Worm (Caenorhabditis elegans) whole organism, L4 larva: ENCODE measurements around the gene ZK863.1.

Source experiments
- F26F4.8 ChIP-seq: fragments of 200-800 bp; sonication (Bioruptor generic); conservative IDR thresholded peaks from 2 replicates; pipeline ENCODE4 v1.3.6; 2022; ENCODE audit warnings: missing genetic modification characterization, missing compliant biosample characterization
- T20F7.1 ChIP-seq: fragments of 200-800 bp; sonication (Bioruptor generic); optimal IDR thresholded peaks from 2 replicates; lab custom pipeline; 2018; ENCODE audit warnings: mild to moderate bottlenecking, missing genetic modification characterization, missing compliant biosample characterization
- ZK337.2 ChIP-seq: fragments of 200-800 bp; sonication (Bioruptor generic); IDR thresholded peaks from 2 replicates; pipeline ENCODE4 v1.3.6; 2022; ENCODE audit warnings: missing genetic modification reagents, missing genetic modification characterization, missing compliant biosample characterization
- attf-4 ChIP-seq: sonication (generic microtip); optimal IDR thresholded peaks from 3 replicates; lab custom pipeline; 2017; ENCODE audit warnings: missing biosample characterization, missing genetic modification characterization
- ceh-28 ChIP-seq: fragments of 150-350 bp; optimal IDR thresholded peaks from 2 replicates; lab custom pipeline; 2014; ENCODE audit warnings: missing biosample characterization, missing genetic modification reagents, missing genetic modification characterization
- ceh-32 ChIP-seq: sonication (generic microtip); optimal IDR thresholded peaks from 2 replicates; lab custom pipeline; 2016; ENCODE audit warnings: mild to moderate bottlenecking, missing genetic modification characterization, missing compliant biosample characterization; ENCODE audit not compliant: poor library complexity
- ces-1 ChIP-seq: fragments of 150-350 bp; sonication (generic microtip); optimal IDR thresholded peaks from 4 replicates; lab custom pipeline; 2014; ENCODE audit warnings: missing biosample characterization, missing genetic modification reagents, missing genetic modification characterization
- cey-2 ChIP-seq: sonication (generic microtip); optimal IDR thresholded peaks from 3 replicates; lab custom pipeline; 2017; ENCODE audit warnings: missing genetic modification characterization, mild to moderate bottlenecking, missing compliant biosample characterization, antibody characterized with exemption, borderline replicate concordance; ENCODE audit not compliant: insufficient read depth
- daf-16 ChIP-seq, 3 experiments: sonication (generic microtip); optimal IDR thresholded peaks; 2 replicates each; lab custom pipeline; 2016 to 2017; ENCODE audit warnings: missing genetic modification characterization in 3 of 3, missing genetic modification reagents in 3 of 3, mild to moderate bottlenecking in 2 of 3, missing compliant biosample characterization in 2 of 3, missing biosample characterization in 1 of 3, moderate library complexity in 1 of 3
- daf-19 ChIP-seq: fragments of 200-800 bp; sonication (Bioruptor generic); conservative IDR thresholded peaks from 2 replicates; pipeline ENCODE4 v1.3.6; 2022; ENCODE audit warnings: missing genetic modification characterization, missing compliant biosample characterization
- daf-8 ChIP-seq: fragments of 200-800 bp; sonication (Bioruptor generic); IDR thresholded peaks from 2 replicates; pipeline ENCODE4 v1.3.6; 2022; ENCODE audit warnings: missing genetic modification characterization, missing compliant biosample characterization
- dmd-6 ChIP-seq: fragments of 200-800 bp; sonication (Bioruptor generic); IDR thresholded peaks from 2 replicates; pipeline ENCODE4 v1.3.6; 2022; ENCODE audit warnings: missing genetic modification reagents, missing genetic modification characterization, missing compliant biosample characterization
- dmd-8 ChIP-seq: fragments of 200-800 bp; sonication (Bioruptor generic); IDR thresholded peaks from 2 replicates; pipeline ENCODE4 v1.3.6; 2022; ENCODE audit warnings: missing genetic modification characterization, missing compliant biosample characterization
- fkh-10 ChIP-seq: fragments of 150-350 bp; optimal IDR thresholded peaks from 2 replicates; lab custom pipeline; 2014; ENCODE audit warnings: missing biosample characterization, missing genetic modification reagents, missing genetic modification characterization
- fos-1 ChIP-seq: fragments of 150-350 bp; optimal IDR thresholded peaks from 2 replicates; lab custom pipeline; 2014; ENCODE audit warnings: missing biosample characterization, missing genetic modification characterization
- gei-8 ChIP-seq: fragments of 200-800 bp; sonication (Bioruptor generic); optimal IDR thresholded peaks from 2 replicates; lab custom pipeline; 2018; ENCODE audit warnings: mild to moderate bottlenecking, missing genetic modification characterization, missing compliant biosample characterization
- hlh-30 ChIP-seq: sonication (generic microtip); optimal IDR thresholded peaks from 2 replicates; lab custom pipeline; 2017; ENCODE audit warnings: antibody characterized with exemption, mild to moderate bottlenecking, missing genetic modification characterization, missing compliant biosample characterization; ENCODE audit not compliant: insufficient read depth
- lim-7 ChIP-seq: fragments of 200-800 bp; sonication (Bioruptor generic); IDR thresholded peaks from 2 replicates; pipeline ENCODE4 v1.3.6; 2022; ENCODE audit warnings: missing genetic modification characterization, missing compliant biosample characterization
- lin-29 ChIP-seq: fragments of 200-800 bp; sonication (Bioruptor generic); IDR thresholded peaks from 2 replicates; pipeline ENCODE4 v1.3.6; 2022; ENCODE audit warnings: missing genetic modification reagents, missing genetic modification characterization, missing compliant biosample characterization
- lin-39 ChIP-seq: fragments of 150-350 bp; optimal IDR thresholded peaks from 2 replicates; lab custom pipeline; 2014; ENCODE audit warnings: missing biosample characterization, missing genetic modification reagents, missing genetic modification characterization
- lsy-2 ChIP-seq, 2 experiments: fragments of 150-350 bp in 1 of 2; sonication (generic microtip) in 1 of 2; optimal IDR thresholded peaks; 2 replicates each; lab custom pipeline; 2014 to 2017; ENCODE audit warnings: missing biosample characterization in 2 of 2, missing genetic modification characterization in 2 of 2
- mdl-1 ChIP-seq, 2 experiments: fragments of 150-350 bp in 1 of 2; sonication (generic microtip) in 1 of 2; optimal IDR thresholded peaks; 2 replicates each; lab custom pipeline; 2014 to 2017; ENCODE audit warnings: missing biosample characterization in 2 of 2, missing genetic modification characterization in 2 of 2
- mxl-3 ChIP-seq: fragments of 200-800 bp; sonication (Bioruptor generic); optimal IDR thresholded peaks from 2 replicates; lab custom pipeline; 2018; ENCODE audit warnings: mild to moderate bottlenecking, missing genetic modification characterization, missing compliant biosample characterization
- nhr-11 ChIP-seq: fragments of 150-350 bp; optimal IDR thresholded peaks from 2 replicates; lab custom pipeline; 2014; ENCODE audit warnings: missing biosample characterization, missing genetic modification characterization
- nhr-237 ChIP-seq: sonication (generic microtip); optimal IDR thresholded peaks from 2 replicates; lab custom pipeline; 2017; ENCODE audit warnings: missing biosample characterization, missing genetic modification characterization
- nhr-25 ChIP-seq: sonication (generic microtip); optimal IDR thresholded peaks from 2 replicates; lab custom pipeline; 2017; ENCODE audit warnings: missing genetic modification characterization, mild to moderate bottlenecking, missing compliant biosample characterization, antibody characterized with exemption, moderate library complexity, borderline replicate concordance; ENCODE audit not compliant: insufficient read depth
- nhr-28 ChIP-seq: fragments of 150-350 bp; optimal IDR thresholded peaks from 2 replicates; lab custom pipeline; 2014; ENCODE audit warnings: missing biosample characterization, missing genetic modification characterization
- rbr-2 ChIP-seq: sonication (generic microtip); optimal IDR thresholded peaks from 2 replicates; lab custom pipeline; 2016; ENCODE audit warnings: missing genotype, missing genetic modification characterization, missing compliant biosample characterization
- saeg-2 ChIP-seq: fragments of 200-800 bp; sonication (Bioruptor generic); IDR thresholded peaks from 2 replicates; pipeline ENCODE4 v1.3.6; 2022; ENCODE audit warnings: missing genetic modification reagents, missing genetic modification characterization, missing compliant biosample characterization
- sdz-12 ChIP-seq: fragments of 200-800 bp; sonication (Bioruptor generic); optimal IDR thresholded peaks from 2 replicates; lab custom pipeline; 2018; ENCODE audit warnings: mild to moderate bottlenecking, missing genetic modification characterization, missing compliant biosample characterization
- set-16 ChIP-seq: fragments of 200-800 bp; sonication (Bioruptor generic); IDR thresholded peaks from 2 replicates; pipeline ENCODE4 v1.3.6; 2022; ENCODE audit warnings: missing genetic modification reagents, missing genetic modification characterization, missing compliant biosample characterization
- tag-97 ChIP-seq: fragments of 200-800 bp; sonication (Bioruptor generic); IDR thresholded peaks from 2 replicates; pipeline ENCODE4 v1.3.6; 2022; ENCODE audit warnings: missing genetic modification characterization, missing compliant biosample characterization
- unc-62 ChIP-seq, 3 experiments: fragments of 150-350 bp in 1 of 3; sonication (generic microtip); optimal IDR thresholded peaks in 2 of 3; peaks in 1 of 3; 1 replicate in 1 of 3; 2 replicates in 2 of 3; lab custom pipeline; 2014 to 2017; ENCODE audit warnings: missing biosample characterization in 3 of 3, missing genetic modification characterization in 3 of 3, missing genetic modification reagents in 3 of 3, missing genotype in 1 of 3
- zfp-3 ChIP-seq: fragments of 200-800 bp; sonication (Bioruptor generic); conservative IDR thresholded peaks from 2 replicates; pipeline ENCODE4 v1.3.6; 2022; ENCODE audit warnings: missing genetic modification reagents, missing genetic modification characterization, missing compliant biosample characterization
- zip-2 ChIP-seq: fragments of 150-350 bp; optimal IDR thresholded peaks from 2 replicates; lab custom pipeline; 2014; ENCODE audit warnings: missing biosample characterization, missing genetic modification characterization
- ztf-11 ChIP-seq: fragments of 150-350 bp; optimal IDR thresholded peaks from 2 replicates; lab custom pipeline; 2014; ENCODE audit warnings: missing biosample characterization, missing genetic modification characterization
- ztf-7 ChIP-seq: fragments of 150-350 bp; optimal IDR thresholded peaks from 2 replicates; lab custom pipeline; 2014; ENCODE audit warnings: missing biosample characterization, missing genetic modification characterization

The ZK863.1 gene

DNA sequence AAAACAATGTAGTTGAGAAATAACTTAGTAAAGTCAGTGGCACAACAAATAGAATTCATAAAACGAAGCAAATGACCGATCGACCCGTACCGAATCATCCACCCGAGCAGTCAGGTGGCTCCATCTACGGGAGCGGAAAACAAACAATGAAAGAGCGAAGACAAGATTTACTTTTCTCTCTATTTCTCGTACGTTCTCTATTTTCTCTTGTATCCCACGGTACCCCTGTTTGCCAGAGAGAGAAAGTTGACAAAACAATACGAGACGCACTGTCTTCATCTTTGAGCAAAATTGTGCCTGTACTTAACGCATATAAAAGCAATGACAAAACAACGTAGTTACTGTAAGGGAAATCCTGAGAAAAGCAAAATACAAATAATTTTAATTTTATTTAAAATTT lies 26.6 kb upstream of the ZK863.1 start:
- TF ChIP-seq mxl-3: no peak
- TF ChIP-seq nhr-237 (tag; lab: Kevin White, UChicago): no peak
- TF ChIP-seq tag-97: no peak
- no peak for TF ChIP-seq ztf-7 (tag; lab: Kevin White, UChicago)
- no peak for TF ChIP-seq nhr-11 (tag; lab: Kevin White, UChicago)
- no peak for TF ChIP-seq fkh-10 (GFP tag; lab: Kevin White, UChicago)
- no peak for TF ChIP-seq ceh-32 (tag; lab: Kevin White, UChicago)
- TF ChIP-seq hlh-30 (tag; lab: Kevin White, UChicago): no peak
- no peak for TF ChIP-seq F26F4.8
- no peak for TF ChIP-seq lin-29
- no peak for TF ChIP-seq mdl-1 (tag; optimal IDR thresholded peaks at IDR 0.05; lab: Kevin White, UChicago)

DNA sequence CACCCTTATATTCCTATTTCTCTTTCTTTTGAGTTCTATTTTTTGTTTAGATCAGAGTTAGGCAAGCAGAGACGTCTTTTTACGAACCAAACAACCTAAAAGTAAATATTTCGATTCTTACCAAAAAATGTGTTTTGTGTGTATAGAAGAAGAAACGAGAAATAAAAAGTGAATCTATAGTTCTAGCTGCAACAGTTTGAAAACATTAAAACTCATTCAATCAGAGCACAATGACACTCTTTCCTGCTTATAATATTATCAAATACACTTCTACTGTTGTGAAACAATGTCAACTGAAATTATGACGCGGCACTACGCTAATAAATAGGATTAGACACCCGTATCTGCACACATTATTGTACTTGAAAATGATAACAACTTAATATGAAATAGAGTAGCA lies 25.8 kb upstream of the ZK863.1 start, which contains the start of gene ZK836.3:
TSS of gene ZK836.3 (minus strand) at position 101 of the 400 bp plus-strand sequence.
- no peak for TF ChIP-seq fkh-10 (GFP tag; lab: Kevin White, UChicago)
- TF ChIP-seq tag-97: no peak
- TF ChIP-seq sdz-12 (GFP tag; lab: Kevin White, UChicago): no peak
- TF ChIP-seq attf-4 (tag; lab: Kevin White, UChicago): no peak
- no peak for TF ChIP-seq ztf-7 (tag; lab: Kevin White, UChicago)
- no peak for TF ChIP-seq lsy-2 (tag; optimal IDR thresholded peaks at IDR 0.05; lab: Kevin White, UChicago)
- TF ChIP-seq ceh-28: no peak
- TF ChIP-seq set-16 (GFP tag; lab: Robert Waterston, UW): no peak
- no peak for TF ChIP-seq dmd-8 (GFP tag; lab: Robert Waterston, UW)
- no peak for TF ChIP-seq zfp-3 (GFP tag; lab: Robert Waterston, UW)
- TF ChIP-seq daf-8 (GFP tag; lab: Robert Waterston, UW): no peak
- TF ChIP-seq ZK337.2: no peak
- no peak for TF ChIP-seq saeg-2
- TF ChIP-seq daf-19 (GFP tag; lab: Robert Waterston, UW): no peak
- no peak for TF ChIP-seq T20F7.1

DNA sequence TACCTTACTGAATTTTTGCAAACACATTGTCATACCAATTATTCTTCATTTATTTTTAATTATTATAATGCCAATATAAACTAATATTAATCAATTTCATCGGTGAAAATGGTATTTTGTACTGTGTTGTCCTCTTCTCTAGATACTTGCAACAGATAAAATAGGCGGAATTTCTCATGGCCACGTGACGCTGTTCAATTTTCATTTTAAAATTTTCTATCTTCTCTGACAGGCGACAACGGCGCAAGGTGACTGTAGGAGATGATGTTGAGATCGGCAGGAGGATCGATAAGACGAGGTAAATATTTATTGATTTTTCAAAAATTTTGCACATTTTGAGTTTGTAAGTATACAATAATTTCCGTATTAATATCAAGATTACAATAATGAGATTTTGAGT lies 24.3 kb upstream of the ZK863.1 start, which contains the start of gene ogdh-2:
TSS of gene ogdh-2 (plus strand) at position 233 of the 400 bp plus-strand sequence.
- TF ChIP-seq ceh-28: no peak
- peak in 1 of 2 experiments; percentile 14 for TF ChIP-seq mdl-1 (tag; optimal IDR thresholded peaks at IDR 0.05; lab: Kevin White, UChicago)
- TF ChIP-seq cey-2 (tag; lab: Kevin White, UChicago): no peak
- no peak for TF ChIP-seq daf-16 (GFP tag; optimal IDR thresholded peaks at IDR 0.05; lab: Kevin White, UChicago)
- no peak for TF ChIP-seq daf-16 (tag; optimal IDR thresholded peaks at IDR 0.05; lab: Kevin White, UChicago)
- TF ChIP-seq lin-29: no peak
- no peak for TF ChIP-seq lim-7 (GFP tag; lab: Robert Waterston, UW)
- TF ChIP-seq rbr-2: no peak
- no peak for TF ChIP-seq ztf-11 (tag; lab: Kevin White, UChicago)
- TF ChIP-seq unc-62 (GFP tag; optimal IDR thresholded peaks at IDR 0.05 in 1 of 2; lab: Kevin White, UChicago): peak in 1 of 2 experiments; percentile 20
- TF ChIP-seq unc-62 (tag; optimal IDR thresholded peaks at IDR 0.05; lab: Kevin White, UChicago): no peak
- TF ChIP-seq ces-1 (GFP tag; lab: Kevin White, UChicago): no peak
- peak; percentile 40 for TF ChIP-seq hlh-30 (tag; lab: Kevin White, UChicago)
- peak in 1 of 2 experiments; percentile 26 for TF ChIP-seq lsy-2 (tag; optimal IDR thresholded peaks at IDR 0.05; lab: Kevin White, UChicago)
- peak; percentile 2 for TF ChIP-seq nhr-28 (tag; lab: Kevin White, UChicago)
- TF ChIP-seq fos-1 (tag; lab: Kevin White, UChicago): no peak
- no peak for TF ChIP-seq gei-8 (GFP tag; lab: Kevin White, UChicago)
- TF ChIP-seq lin-39 (tag; lab: Kevin White, UChicago): no peak
- no peak for TF ChIP-seq dmd-6
- TF ChIP-seq zip-2: no peak
- no peak for TF ChIP-seq nhr-25 (tag; lab: Kevin White, UChicago)
